Fruit fly (Drosophila melanogaster): ENCODE results near the gene CG17475.

DNA sequence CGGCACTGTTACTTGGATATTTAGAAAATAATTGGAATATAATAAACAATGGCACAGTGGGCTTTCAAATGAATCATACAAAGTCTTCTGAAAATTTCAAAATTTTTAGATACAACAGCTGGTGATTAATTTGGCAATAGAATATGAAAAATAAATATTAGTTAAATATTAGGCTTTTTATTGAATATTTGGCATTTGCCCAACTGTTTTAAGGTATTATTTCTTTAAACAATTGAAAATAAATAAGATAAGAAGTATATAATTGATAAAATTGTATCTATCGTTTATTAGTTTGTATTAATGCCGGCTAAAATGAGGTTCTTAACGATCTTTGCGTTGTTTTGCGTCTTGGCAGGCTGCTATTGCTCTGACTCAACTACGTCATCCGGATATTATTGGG, 6.0 kb downstream of the CG17475 start, which contains the start of gene CG45079:
- TF ChIP-seq EcR (GFP tag; optimal IDR thresholded peaks at IDR 0.05) (no peak), psq (optimal IDR thresholded peaks at IDR 0.05) (no peak), CG8478 (optimal IDR thresholded peaks at IDR 0.05) (no peak), Dll (optimal IDR thresholded peaks at IDR 0.05) (no peak)
